Worm (Caenorhabditis elegans): ENCODE measurements around the gene srlf-12.

Gene srlf-12

DNA sequence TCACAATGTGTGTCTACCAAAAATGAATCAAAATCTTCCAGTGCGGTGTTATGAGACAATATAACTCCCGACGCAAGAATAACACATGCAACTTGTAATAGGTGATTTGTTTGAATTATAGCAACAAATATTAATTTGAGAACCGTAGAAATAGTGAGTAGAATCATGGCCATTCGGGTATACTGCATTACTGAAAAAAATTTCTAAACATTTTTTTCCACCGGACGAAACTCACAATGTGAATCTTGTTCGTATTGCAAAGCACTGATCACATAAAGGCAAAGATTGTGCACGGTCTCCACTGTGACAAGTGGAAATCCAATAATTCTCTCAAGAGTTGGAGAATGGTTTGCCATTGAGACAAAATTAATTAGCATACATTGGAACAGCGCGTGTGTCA is 10.6 kb upstream of the srlf-12 start:
- no peak for TF ChIP-seq ama-1 (optimal IDR thresholded peaks at IDR 0.05)
- TF ChIP-seq tbx-11 (GFP tag; IDR thresholded peaks at IDR 0.05): no peak
- no peak for TF ChIP-seq flt-1 (GFP tag; IDR thresholded peaks at IDR 0.05)
- TF ChIP-seq tbx-37 (GFP tag; conservative IDR thresholded peaks at IDR 0.05): no peak
- TF ChIP-seq hmbx-1 (tag; optimal IDR thresholded peaks at IDR 0.05): no peak
- no peak for TF ChIP-seq hmg-4 (GFP tag; optimal IDR thresholded peaks at IDR 0.05)
- TF ChIP-seq B0310.2 (tag; optimal IDR thresholded peaks at IDR 0.05): no peak
- TF ChIP-seq ceh-36 (tag; optimal IDR thresholded peaks at IDR 0.05): no peak
- TF ChIP-seq F13C5.2 (tag; optimal IDR thresholded peaks at IDR 0.05): no peak
- no peak for TF ChIP-seq tra-4 (tag; optimal IDR thresholded peaks at IDR 0.05)
- no peak for TF ChIP-seq aly-1 (tag; optimal IDR thresholded peaks at IDR 0.05)
- no peak for TF ChIP-seq hnd-1 (tag; optimal IDR thresholded peaks at IDR 0.05)
- TF ChIP-seq pes-1 (GFP tag; IDR thresholded peaks at IDR 0.05): no peak
- no peak for TF ChIP-seq sea-1 (GFP tag; conservative IDR thresholded peaks at IDR 0.05)
- no peak for TF ChIP-seq ceh-13 (GFP tag; optimal IDR thresholded peaks at IDR 0.05)
- TF ChIP-seq ets-7 (tag; optimal IDR thresholded peaks at IDR 0.05): no peak
- no peak for TF ChIP-seq scrt-1 (GFP tag; IDR thresholded peaks at IDR 0.05)

DNA sequence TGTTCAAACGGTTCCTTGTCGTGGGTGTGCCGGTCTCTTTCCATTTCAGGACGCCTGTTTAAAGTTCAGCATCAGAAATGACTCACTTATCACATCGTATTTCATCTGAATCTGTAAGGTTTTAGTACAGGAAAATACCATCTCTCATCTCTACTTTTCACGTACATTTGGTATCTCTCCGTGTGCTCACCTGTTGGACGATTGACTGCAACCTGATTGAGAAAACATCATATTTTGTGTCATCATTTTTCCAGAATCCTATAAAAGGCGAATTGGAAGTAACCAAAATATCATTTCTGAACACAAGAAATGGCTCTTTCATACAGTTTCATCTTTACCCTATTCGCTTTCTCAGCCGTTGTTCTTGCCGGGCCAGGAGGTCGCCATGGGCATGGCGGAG is 8.2 kb upstream of the srlf-12 start, which contains the start of gene srlf-30:
Gene srlf-30 (plus strand): TSS at position 301 of the 400 bp plus-strand sequence.
- TF ChIP-seq tbx-11 (GFP tag; IDR thresholded peaks at IDR 0.05): no peak

DNA sequence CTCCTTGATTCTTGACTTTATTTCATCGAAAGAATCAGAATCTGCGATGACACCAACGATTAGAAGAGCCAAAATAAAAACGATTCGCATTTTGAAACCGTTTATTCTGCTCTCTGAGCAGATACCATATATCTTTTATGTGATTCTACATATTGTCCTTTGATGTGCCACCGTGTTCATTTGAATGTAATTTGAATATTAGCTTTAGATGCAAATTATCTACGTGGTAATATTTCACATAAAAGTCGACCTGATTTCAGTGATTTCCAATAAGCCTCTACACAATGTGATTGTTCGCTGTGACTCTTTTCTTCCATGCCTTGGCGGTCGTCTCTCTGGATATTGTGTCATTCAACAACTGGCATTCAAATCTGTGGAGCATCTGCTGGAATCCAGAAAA is 7.2 kb upstream of the srlf-12 start, which contains the start of the genes F13E9.9 and F13E9.19:
Gene F13E9.9 (minus strand): TSS at position 101 of the 400 bp plus-strand sequence.
Gene F13E9.19 (plus strand): TSS at position 316 of the 400 bp plus-strand sequence.
- TF ChIP-seq hmbx-1 (tag; optimal IDR thresholded peaks at IDR 0.05) (no peak), scrt-1 (GFP tag; IDR thresholded peaks at IDR 0.05) (no peak), ceh-36 (tag; optimal IDR thresholded peaks at IDR 0.05) (no peak), hnd-1 (tag; optimal IDR thresholded peaks at IDR 0.05) (no peak), sea-1 (GFP tag; conservative IDR thresholded peaks at IDR 0.05) (no peak), flt-1 (GFP tag; IDR thresholded peaks at IDR 0.05) (no peak), pes-1 (GFP tag; IDR thresholded peaks at IDR 0.05) (no peak), B0310.2 (tag; optimal IDR thresholded peaks at IDR 0.05) (no peak), hmg-4 (GFP tag; optimal IDR thresholded peaks at IDR 0.05) (no peak), ets-7 (tag; optimal IDR thresholded peaks at IDR 0.05) (no peak), tbx-37 (GFP tag; conservative IDR thresholded peaks at IDR 0.05) (no peak), tbx-11 (GFP tag; IDR thresholded peaks at IDR 0.05) (no peak), ama-1 (optimal IDR thresholded peaks at IDR 0.05) (no peak), F13C5.2 (tag; optimal IDR thresholded peaks at IDR 0.05) (no peak), ceh-13 (GFP tag; optimal IDR thresholded peaks at IDR 0.05) (no peak), aly-1 (tag; optimal IDR thresholded peaks at IDR 0.05) (no peak)

DNA sequence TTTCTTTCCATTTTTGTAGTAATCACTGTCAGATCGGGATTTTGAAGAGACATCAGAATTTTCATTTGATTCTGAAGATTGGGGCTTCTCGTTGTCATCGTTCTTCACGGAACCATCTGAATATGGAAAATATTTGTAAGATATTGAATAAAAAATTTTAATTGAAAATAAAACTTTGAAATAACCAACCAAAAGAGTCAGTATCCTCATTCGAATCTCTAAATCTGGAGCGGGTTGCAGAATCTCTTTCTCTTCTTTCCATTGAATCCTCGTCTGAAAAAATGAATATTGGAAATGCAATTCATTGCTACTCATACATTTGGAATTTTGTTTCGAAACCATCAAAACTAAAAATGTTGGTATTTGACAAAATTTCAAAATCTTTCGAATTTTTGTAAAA is 6.3 kb upstream of the srlf-12 start:
- TF ChIP-seq tbx-37 (GFP tag; conservative IDR thresholded peaks at IDR 0.05) (no peak), F13C5.2 (tag; optimal IDR thresholded peaks at IDR 0.05) (no peak), hmbx-1 (tag; optimal IDR thresholded peaks at IDR 0.05) (no peak), scrt-1 (GFP tag; IDR thresholded peaks at IDR 0.05) (no peak), tbx-11 (GFP tag; IDR thresholded peaks at IDR 0.05) (no peak), ceh-36 (tag; optimal IDR thresholded peaks at IDR 0.05) (no peak), flt-1 (GFP tag; IDR thresholded peaks at IDR 0.05) (no peak), ets-7 (tag; optimal IDR thresholded peaks at IDR 0.05) (no peak), hnd-1 (tag; optimal IDR thresholded peaks at IDR 0.05) (no peak), sea-1 (GFP tag; conservative IDR thresholded peaks at IDR 0.05) (no peak), aly-1 (tag; optimal IDR thresholded peaks at IDR 0.05) (no peak), pes-1 (GFP tag; IDR thresholded peaks at IDR 0.05) (no peak), hmg-4 (GFP tag; optimal IDR thresholded peaks at IDR 0.05) (no peak), B0310.2 (tag; optimal IDR thresholded peaks at IDR 0.05) (no peak), ceh-13 (GFP tag; optimal IDR thresholded peaks at IDR 0.05) (no peak)

DNA sequence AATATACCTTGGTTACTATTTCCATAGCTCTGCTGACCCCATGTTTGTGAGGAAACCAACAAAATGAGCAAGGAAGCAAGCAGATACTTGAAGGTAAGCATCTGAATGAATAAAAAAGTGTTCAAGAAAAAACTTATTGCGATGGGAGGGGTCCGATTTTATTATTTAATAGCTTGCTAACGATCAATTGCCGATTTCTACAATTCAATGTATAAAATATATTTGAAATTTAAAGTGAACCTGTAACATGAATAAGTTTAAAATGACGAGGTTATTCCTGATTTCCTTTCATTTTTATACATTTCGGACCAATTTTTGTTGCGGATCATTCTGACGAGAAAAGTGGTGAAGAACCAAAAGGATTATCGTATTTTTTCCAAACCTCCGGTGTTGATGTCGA is 4.6 kb upstream of the srlf-12 start, which contains the start of gene srlf-13:
Gene srlf-13 (minus strand): TSS at position 101 of the 400 bp plus-strand sequence.
- TF ChIP-seq tbx-11 (GFP tag; IDR thresholded peaks at IDR 0.05) (no peak), hmbx-1 (tag; optimal IDR thresholded peaks at IDR 0.05) (no peak), sea-1 (GFP tag; conservative IDR thresholded peaks at IDR 0.05) (no peak), B0310.2 (tag; optimal IDR thresholded peaks at IDR 0.05) (no peak), flt-1 (GFP tag; IDR thresholded peaks at IDR 0.05) (no peak), pes-1 (GFP tag; IDR thresholded peaks at IDR 0.05) (no peak), F13C5.2 (tag; optimal IDR thresholded peaks at IDR 0.05) (no peak), tbx-37 (GFP tag; conservative IDR thresholded peaks at IDR 0.05) (no peak), ceh-36 (tag; optimal IDR thresholded peaks at IDR 0.05) (no peak), ceh-13 (GFP tag; optimal IDR thresholded peaks at IDR 0.05) (no peak)

DNA sequence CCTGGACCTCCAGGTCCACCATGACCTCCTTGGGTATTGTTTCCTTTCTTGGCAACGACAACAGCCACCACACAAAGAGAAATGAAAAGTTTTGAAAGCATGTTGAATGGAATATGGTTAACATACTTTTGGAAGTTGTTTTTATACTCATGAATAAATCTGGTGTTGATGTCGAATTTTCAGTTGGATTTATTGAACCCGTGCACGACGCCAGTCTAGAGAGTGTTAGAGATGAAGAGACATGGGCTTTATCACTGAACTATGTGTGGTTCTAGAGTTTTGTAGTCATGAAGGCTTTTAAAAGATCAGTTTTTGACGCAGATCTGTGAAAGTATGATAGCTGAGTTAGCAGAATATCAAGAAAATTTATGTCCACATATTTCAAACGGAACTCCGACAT is 2.4 kb upstream of the srlf-12 start, which contains the start of gene srlf-14:
Gene srlf-14 (minus strand): TSS at position 101 of the 400 bp plus-strand sequence.
- TF ChIP-seq ceh-13 (GFP tag; optimal IDR thresholded peaks at IDR 0.05) (no peak), pes-1 (GFP tag; IDR thresholded peaks at IDR 0.05) (no peak), hmg-4 (GFP tag; optimal IDR thresholded peaks at IDR 0.05) (no peak), sea-1 (GFP tag; conservative IDR thresholded peaks at IDR 0.05) (no peak), tbx-11 (GFP tag; IDR thresholded peaks at IDR 0.05) (no peak), ama-1 (optimal IDR thresholded peaks at IDR 0.05) (no peak), F13C5.2 (tag; optimal IDR thresholded peaks at IDR 0.05) (no peak), ceh-36 (tag; optimal IDR thresholded peaks at IDR 0.05) (no peak), hnd-1 (tag; optimal IDR thresholded peaks at IDR 0.05) (no peak), ets-7 (tag; optimal IDR thresholded peaks at IDR 0.05) (no peak), aly-1 (tag; optimal IDR thresholded peaks at IDR 0.05) (no peak), tbx-37 (GFP tag; conservative IDR thresholded peaks at IDR 0.05) (no peak), flt-1 (GFP tag; IDR thresholded peaks at IDR 0.05) (no peak), scrt-1 (GFP tag; IDR thresholded peaks at IDR 0.05) (no peak)

DNA sequence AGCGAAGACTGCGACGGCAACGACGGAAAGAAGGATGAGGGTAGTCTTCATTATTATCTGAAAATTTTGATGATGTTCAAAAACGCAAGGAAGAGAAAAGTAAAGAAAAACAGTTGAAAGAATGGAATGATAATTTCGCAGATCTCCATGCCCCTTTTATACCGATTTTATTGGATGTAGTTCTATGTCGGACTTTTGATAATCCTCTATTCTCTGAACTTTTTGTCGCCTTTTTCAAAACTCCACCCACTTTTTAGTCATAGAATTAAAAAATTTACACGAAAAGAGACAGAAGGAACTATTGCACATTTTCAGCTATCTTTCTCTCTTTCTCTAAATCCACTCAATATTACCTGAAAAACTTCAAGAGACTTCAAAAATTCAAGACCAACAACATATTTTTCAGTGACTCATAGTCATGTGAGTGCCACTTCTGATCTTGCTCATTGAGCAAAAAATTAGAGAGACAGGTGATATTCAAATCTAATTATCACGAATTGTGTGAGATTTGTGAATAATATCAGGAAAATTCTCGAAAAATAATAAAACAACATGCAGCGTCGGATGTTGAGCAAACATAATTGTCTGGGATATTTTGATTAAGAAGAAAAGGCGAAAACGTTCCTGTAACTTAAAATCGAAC is 2.0 kb downstream of the srlf-12 start, which contains the start of gene F13E9.15:
Gene F13E9.15 (minus strand): TSS at position 51 of the 643 bp plus-strand sequence.
- no peak for TF ChIP-seq ets-7 (tag; optimal IDR thresholded peaks at IDR 0.05)
- TF ChIP-seq hmg-4 (GFP tag; optimal IDR thresholded peaks at IDR 0.05): no peak
- no peak for TF ChIP-seq tra-4 (tag; optimal IDR thresholded peaks at IDR 0.05)
- TF ChIP-seq tbx-37 (GFP tag; conservative IDR thresholded peaks at IDR 0.05): no peak
- no peak for TF ChIP-seq F13C5.2 (tag; optimal IDR thresholded peaks at IDR 0.05)
- no peak for TF ChIP-seq aly-1 (tag; optimal IDR thresholded peaks at IDR 0.05)
- TF ChIP-seq hnd-1 (tag; optimal IDR thresholded peaks at IDR 0.05): no peak
- no peak for TF ChIP-seq ama-1 (optimal IDR thresholded peaks at IDR 0.05)
- TF ChIP-seq sea-1 (GFP tag; conservative IDR thresholded peaks at IDR 0.05): no peak
- no peak for TF ChIP-seq pes-1 (GFP tag; IDR thresholded peaks at IDR 0.05)
- TF ChIP-seq scrt-1 (GFP tag; IDR thresholded peaks at IDR 0.05): no peak
- TF ChIP-seq ceh-36 (tag; optimal IDR thresholded peaks at IDR 0.05): no peak
- TF ChIP-seq B0310.2 (tag; optimal IDR thresholded peaks at IDR 0.05): no peak
- no peak for TF ChIP-seq ceh-13 (GFP tag; optimal IDR thresholded peaks at IDR 0.05)
- no peak for TF ChIP-seq tbx-11 (GFP tag; IDR thresholded peaks at IDR 0.05)
- no peak for TF ChIP-seq flt-1 (GFP tag; IDR thresholded peaks at IDR 0.05)
- TF ChIP-seq hmbx-1 (tag; optimal IDR thresholded peaks at IDR 0.05): no peak
